Worm (Caenorhabditis elegans): ENCODE measurements around the gene srg-15.
A peak's percentile ranks its signal among the peaks of the same experiment; 100 is the strongest.

Gene srg-15

ce11 chrII:8733627-8734026 lies 23.4 kb upstream of the srg-15 start:
- TF ChIP-seq aly-2 (tag; optimal IDR thresholded peaks at IDR 0.05) (no peak), Y55F3AM.14 (GFP tag; optimal IDR thresholded peaks at IDR 0.05) (no peak)

- TF ChIP-seq nhr-21 (tag; optimal IDR thresholded peaks at IDR 0.05) (peak; percentile 10), ztf-11 (tag; optimal IDR thresholded peaks at IDR 0.05) (no peak)
These were observed 22.3 kb upstream of the srg-15 start, which contains the start of gene rol-6 for ce11 chrII:8732339-8733100. TSS of gene rol-6 (plus strand) at chrII:8733050.

- TF ChIP-seq nhr-21 (tag; optimal IDR thresholded peaks at IDR 0.05) (peak; percentile 65), unc-62 (GFP tag; optimal IDR thresholded peaks at IDR 0.05) (no peak), dmd-4 (tag; optimal IDR thresholded peaks at IDR 0.05) (no peak)
These were observed 21.6 kb upstream of the srg-15 start for ce11 chrII:8731736-8732229.

ce11 chrII:8730960-8731693 lies 20.9 kb upstream of the srg-15 start:
- TF ChIP-seq nhr-21 (tag; optimal IDR thresholded peaks at IDR 0.05) (peak; percentile 65), nhr-11 (tag; optimal IDR thresholded peaks at IDR 0.05) (no peak)

ce11 chrII:8730281-8730680 lies 20.1 kb upstream of the srg-15 start:
- TF ChIP-seq fos-1 (tag; optimal IDR thresholded peaks at IDR 0.05) (peak; percentile 17), C34F6.9 (tag; optimal IDR thresholded peaks at IDR 0.05) (peak; percentile 7), Y55F3AM.14 (GFP tag; optimal IDR thresholded peaks at IDR 0.05) (no peak), ceh-82 (tag; optimal IDR thresholded peaks at IDR 0.05) (no peak), sma-9 (GFP tag; optimal IDR thresholded peaks at IDR 0.05) (peak; percentile 28), sma-9 (tag; optimal IDR thresholded peaks at IDR 0.05) (no peak), blmp-1 (tag; optimal IDR thresholded peaks at IDR 0.05; ENCODE audit: insufficient read depth) (peak; percentile 88), nhr-21 (tag; optimal IDR thresholded peaks at IDR 0.05) (peak; percentile 19), egl-27 (tag; optimal IDR thresholded peaks at IDR 0.05) (no peak)

ce11 chrII:8726700-8727099 lies 16.5 kb upstream of the srg-15 start, which contains the start of gene T01B7.9:
TSS of gene T01B7.9 (minus strand) at chrII:8726800.
- TF ChIP-seq sma-9 (GFP tag; optimal IDR thresholded peaks at IDR 0.05), result no peak
- no peak for TF ChIP-seq sma-9 (tag; optimal IDR thresholded peaks at IDR 0.05)
- TF ChIP-seq nhr-11 (tag; optimal IDR thresholded peaks at IDR 0.05), result no peak
- no peak for TF ChIP-seq elt-3 (tag; optimal IDR thresholded peaks at IDR 0.05)
- no peak for TF ChIP-seq elt-1 (tag; optimal IDR thresholded peaks at IDR 0.05)
- no peak for TF ChIP-seq ztf-11 (tag; optimal IDR thresholded peaks at IDR 0.05)
- no peak for TF ChIP-seq alr-1 (tag; optimal IDR thresholded peaks at IDR 0.05)
- no peak for TF ChIP-seq mbf-1 (tag; optimal IDR thresholded peaks at IDR 0.05)
- TF ChIP-seq nhr-77 (tag; optimal IDR thresholded peaks at IDR 0.05), result no peak
- no peak for TF ChIP-seq F13H6.1 (tag; optimal IDR thresholded peaks at IDR 0.05)
- no peak for TF ChIP-seq ceh-82 (tag; optimal IDR thresholded peaks at IDR 0.05)
- no peak for TF ChIP-seq nhr-129 (tag; optimal IDR thresholded peaks at IDR 0.05)

- no peak for TF ChIP-seq elt-3 (tag; optimal IDR thresholded peaks at IDR 0.05)
- TF ChIP-seq sma-9 (GFP tag; optimal IDR thresholded peaks at IDR 0.05), result no peak
- no peak for TF ChIP-seq sma-9 (tag; optimal IDR thresholded peaks at IDR 0.05)
- TF ChIP-seq crh-2 (tag; optimal IDR thresholded peaks at IDR 0.05), result no peak
- TF ChIP-seq nhr-77 (tag; optimal IDR thresholded peaks at IDR 0.05), result no peak
- no peak for TF ChIP-seq egl-27 (tag; optimal IDR thresholded peaks at IDR 0.05)
- TF ChIP-seq aly-2 (tag; optimal IDR thresholded peaks at IDR 0.05), result no peak
- TF ChIP-seq lsy-2 (tag; optimal IDR thresholded peaks at IDR 0.05), result no peak
- no peak for TF ChIP-seq nhr-10 (tag; optimal IDR thresholded peaks at IDR 0.05)
- no peak for TF ChIP-seq ceh-16 (tag; optimal IDR thresholded peaks at IDR 0.05)
- TF ChIP-seq lin-13 (GFP tag; optimal IDR thresholded peaks at IDR 0.05), result no peak
These were observed 11.8 kb upstream of the srg-15 start, which contains the start of gene trcs-2 for ce11 chrII:8721955-8722524. TSS of gene trcs-2 (plus strand) at chrII:8722474.
